Worm (Caenorhabditis elegans) whole organism, midembryonic: ENCODE measurements around the gene K10H10.12.

ENCODE experiments used
- T22C8.4 ChIP-seq: fragments of 200-800 bp; sonication (Bioruptor generic); IDR thresholded peaks from 2 replicates; pipeline ENCODE4 v1.3.6; 2022; ENCODE audit warnings: missing genetic modification characterization, missing compliant biosample characterization
- cog-1 ChIP-seq: sonication (generic microtip); optimal IDR thresholded peaks from 2 replicates; lab custom pipeline; 2016; ENCODE audit warnings: missing genetic modification characterization, missing compliant biosample characterization
- flt-1 ChIP-seq: fragments of 200-800 bp; sonication (Bioruptor generic); IDR thresholded peaks from 2 replicates; pipeline ENCODE4 v1.3.6; 2022; ENCODE audit warnings: missing genetic modification characterization, missing compliant biosample characterization
- klf-2 ChIP-seq: fragments of 200-800 bp; sonication (Bioruptor generic); conservative IDR thresholded peaks from 2 replicates; pipeline ENCODE4 v1.3.6; 2022; ENCODE audit warnings: missing genetic modification reagents, missing genetic modification characterization, missing compliant biosample characterization
- ztf-23 ChIP-seq: fragments of 200-800 bp; sonication (Bioruptor generic); IDR thresholded peaks from 2 replicates; pipeline ENCODE4 v1.3.6; 2022; ENCODE audit warnings: missing genetic modification reagents, missing genetic modification characterization, missing compliant biosample characterization

ce11 chrII:14494414-14494463 is 11.9 kb downstream of the K10H10.12 start, which contains the start of gene cysl-2:
- TF ChIP-seq ztf-23 (no peak), T22C8.4 (GFP tag; lab: Robert Waterston, UW) (no peak), flt-1 (no peak), klf-2 (GFP tag; lab: Robert Waterston, UW) (no peak), cog-1 (tag; lab: Kevin White, UChicago) (no peak)
